Fruit fly (Drosophila melanogaster): Measurements from ENCODE around the gene CG13728.
A peak's percentile ranks its signal among the peaks of the same experiment; 100 is the strongest.

The CG13728 gene

DNA sequence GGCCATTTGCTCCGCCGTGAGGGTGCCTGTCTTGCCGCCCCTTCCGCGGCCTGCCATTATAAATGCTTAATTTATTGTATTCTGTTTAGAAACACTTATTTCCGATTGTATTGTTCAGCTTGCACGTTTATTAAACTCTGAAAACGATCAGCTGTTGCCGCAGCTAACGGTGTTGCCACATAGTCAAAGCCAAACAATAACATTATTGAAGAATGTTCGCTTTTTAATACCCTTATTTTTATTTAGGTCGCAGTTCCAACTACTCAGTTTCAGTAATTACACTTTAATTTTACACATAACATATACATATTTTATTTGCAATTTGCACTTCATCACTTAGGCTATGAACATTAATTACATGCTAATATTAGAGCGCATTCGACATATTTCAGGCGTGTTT lies 44.5 kb upstream of the CG13728 start, which contains the start of gene Polr3G (continued):
- TF ChIP-seq CG8290 (GFP tag; optimal IDR thresholded peaks at IDR 0.05) (no peak), CG8290 (tag; optimal IDR thresholded peaks at IDR 0.05) (peak in 1 of 2 experiments; percentile 36), slbo (GFP tag; IDR thresholded peaks at IDR 0.05) (peak; percentile 51), hth (optimal IDR thresholded peaks at IDR 0.05) (no peak), CG9797 (GFP tag; optimal IDR thresholded peaks at IDR 0.05) (no peak), Six4 (GFP tag; optimal IDR thresholded peaks at IDR 0.05) (peak; percentile 8), E2f1 (GFP tag; IDR thresholded peaks at IDR 0.05) (no peak), CG13624 (GFP tag; optimal IDR thresholded peaks at IDR 0.05) (peak; percentile 5), bab2 (GFP tag; optimal IDR thresholded peaks at IDR 0.05) (no peak), CG15479 (GFP tag; optimal IDR thresholded peaks at IDR 0.05) (no peak), Nf-YC (tag; optimal IDR thresholded peaks at IDR 0.05) (peak; percentile 33), Xbp1 (GFP tag; optimal IDR thresholded peaks at IDR 0.05) (peak; percentile 37), nerfin-1 (tag; optimal IDR thresholded peaks at IDR 0.05) (no peak), vvl (GFP tag; IDR thresholded peaks at IDR 0.05) (peak; percentile 44; the same call in 1 of the 2 replicates), row (GFP tag; IDR thresholded peaks at IDR 0.05) (peak; percentile 83), fd64A (GFP tag; optimal IDR thresholded peaks at IDR 0.05) (no peak), wek (GFP tag; optimal IDR thresholded peaks at IDR 0.05) (no peak), salm (tag; optimal IDR thresholded peaks at IDR 0.05) (no peak), CG14965 (GFP tag; optimal IDR thresholded peaks at IDR 0.05; ENCODE audit: borderline replicate concordance) (no peak), trem (tag; optimal IDR thresholded peaks at IDR 0.05) (peak; percentile 32), pum (GFP tag; optimal IDR thresholded peaks at IDR 0.05) (no peak), zfh1 (GFP tag; IDR thresholded peaks at IDR 0.05) (peak; percentile 27; the same call in 2 of the 3 replicates), run (tag; optimal IDR thresholded peaks at IDR 0.05) (no peak), CG14710 (tag; optimal IDR thresholded peaks at IDR 0.05) (peak; percentile 35), CG12942 (GFP tag; optimal IDR thresholded peaks at IDR 0.05) (no peak), onecut (GFP tag; IDR thresholded peaks at IDR 0.05) (no peak), nau (GFP tag; optimal IDR thresholded peaks at IDR 0.05) (no peak), Dek (tag; optimal IDR thresholded peaks at IDR 0.05) (no peak), pzg (GFP tag; optimal IDR thresholded peaks at IDR 0.05) (peak; percentile 39), CG12391 (tag; optimal IDR thresholded peaks at IDR 0.05) (peak; percentile 49), zfh2 (GFP tag; optimal IDR thresholded peaks at IDR 0.05) (no peak), Myb (GFP tag; optimal IDR thresholded peaks at IDR 0.05) (no peak), mam (GFP tag; optimal IDR thresholded peaks at IDR 0.05) (no peak), dm (GFP tag; optimal IDR thresholded peaks at IDR 0.05) (peak; percentile 67), B-H2 (GFP tag; optimal IDR thresholded peaks at IDR 0.05) (peak; percentile 22), unpg (GFP tag; optimal IDR thresholded peaks at IDR 0.05) (peak; percentile 9), gcm (GFP tag; optimal IDR thresholded peaks at IDR 0.05) (peak; percentile 4), Hr51 (GFP tag; optimal IDR thresholded peaks at IDR 0.05) (peak in 1 of 2 experiments; percentile 19), CG10267 (tag; optimal IDR thresholded peaks at IDR 0.05) (peak; percentile 10), CG30403 (GFP tag; optimal IDR thresholded peaks at IDR 0.05) (peak; percentile 20), Hr3 (GFP tag; optimal IDR thresholded peaks at IDR 0.05) (peak; percentile 50), Dll (GFP tag; IDR thresholded peaks at IDR 0.05; ENCODE audit: partially characterized antibody) (peak; percentile 34; the same call in 1 of the 4 replicates), MBD-R2 (GFP tag; IDR thresholded peaks at IDR 0.05) (peak; percentile 92), CG3163 (GFP tag; optimal IDR thresholded peaks at IDR 0.05) (no peak), bsh (GFP tag; optimal IDR thresholded peaks at IDR 0.05) (peak in 1 of 2 experiments; percentile 11), eyg (GFP tag; optimal IDR thresholded peaks at IDR 0.05) (peak; percentile 7), bcd (GFP tag; optimal IDR thresholded peaks at IDR 0.05) (no peak), p53 (GFP tag; optimal IDR thresholded peaks at IDR 0.05) (no peak), CG9876 (GFP tag; optimal IDR thresholded peaks at IDR 0.05) (no peak), Hsf (GFP tag; optimal IDR thresholded peaks at IDR 0.05) (peak; percentile 40), CG14667 (GFP tag; IDR thresholded peaks at IDR 0.05) (no peak), CG4730 (GFP tag; IDR thresholded peaks at IDR 0.05) (no peak)

Data from whole organism, embryonic.